Fruit fly (Drosophila melanogaster) whole organism, prepupa: ENCODE data around the gene Polr2F.

Experiments used
- CG11294 ChIP-seq: fragments of 200-800 bp; sonication (Bioruptor generic); IDR thresholded peaks from 2 replicates; pipeline ENCODE4 v1.3.6; 2022; ENCODE audit warnings: missing biosample characterization, missing genetic modification characterization
- CG11762 ChIP-seq: fragments of 200-800 bp; sonication (Bioruptor generic); optimal IDR thresholded peaks from 3 replicates; lab custom pipeline; 2016; ENCODE audit warnings: missing biosample characterization, missing genetic modification characterization; ENCODE audit not compliant: insufficient read depth
- CG1621 ChIP-seq: fragments of 200-800 bp; sonication (Bioruptor generic); optimal IDR thresholded peaks from 3 replicates; lab custom pipeline; 2018; ENCODE audit warnings: missing biosample characterization, mild to moderate bottlenecking, missing genetic modification characterization
- CG16779 ChIP-seq: fragments of 200-800 bp; sonication (Bioruptor generic); optimal IDR thresholded peaks from 3 replicates; lab custom pipeline; 2017; ENCODE audit warnings: missing biosample characterization, mild to moderate bottlenecking, missing genetic modification characterization
- CG32006 ChIP-seq: fragments of 200-800 bp; sonication (Bioruptor generic); optimal IDR thresholded peaks from 3 replicates; lab custom pipeline; 2017; ENCODE audit warnings: missing biosample characterization, mild to moderate bottlenecking, missing genetic modification characterization
- CG34406 ChIP-seq: fragments of 200-800 bp; sonication (Bioruptor generic); optimal IDR thresholded peaks from 3 replicates; lab custom pipeline; 2016; ENCODE audit warnings: missing biosample characterization, missing genetic modification characterization
- CG3919 ChIP-seq: fragments of 200-800 bp; sonication (Bioruptor generic); optimal IDR thresholded peaks from 3 replicates; lab custom pipeline; 2016; ENCODE audit warnings: missing biosample characterization, missing genetic modification characterization
- CG4318 ChIP-seq: fragments of 200-800 bp; sonication (Bioruptor generic); optimal IDR thresholded peaks from 3 replicates; lab custom pipeline; 2017; ENCODE audit warnings: missing biosample characterization, mild to moderate bottlenecking, missing genetic modification characterization
- CG6276 ChIP-seq: fragments of 200-800 bp; sonication (Bioruptor generic); optimal IDR thresholded peaks from 2 replicates; lab custom pipeline; 2017; ENCODE audit warnings: missing biosample characterization, mild to moderate bottlenecking, missing genetic modification characterization
- CG6792 ChIP-seq: fragments of 200-800 bp; sonication (Bioruptor generic); optimal IDR thresholded peaks from 3 replicates; lab custom pipeline; 2016; ENCODE audit warnings: missing biosample characterization, missing genetic modification characterization
- CG6808 ChIP-seq: fragments of 200-800 bp; sonication (Bioruptor generic); optimal IDR thresholded peaks from 3 replicates; lab custom pipeline; 2017; ENCODE audit warnings: missing biosample characterization, missing genetic modification characterization, mild to moderate bottlenecking, moderate library complexity, missing genetic modification reagents
- CG6854 ChIP-seq: fragments of 200-800 bp; sonication (Bioruptor generic); optimal IDR thresholded peaks from 2 replicates; lab custom pipeline; 2017; ENCODE audit warnings: missing biosample characterization, mild to moderate bottlenecking, missing genetic modification characterization
- CG8119 ChIP-seq: fragments of 200-800 bp; sonication (Bioruptor generic); IDR thresholded peaks from 3 replicates; pipeline ENCODE4 v1.3.6; 2022; ENCODE audit warnings: missing biosample characterization, missing genetic modification characterization
- CG8319 ChIP-seq: fragments of 200-800 bp; sonication (Bioruptor generic); optimal IDR thresholded peaks from 3 replicates; lab custom pipeline; 2016; ENCODE audit warnings: missing biosample characterization, missing genetic modification characterization
- CG9139 ChIP-seq: fragments of 200-800 bp; sonication (Bioruptor generic); optimal IDR thresholded peaks from 3 replicates; lab custom pipeline; 2017; ENCODE audit warnings: missing biosample characterization, mild to moderate bottlenecking, missing genetic modification characterization
- Eip75B ChIP-seq: fragments of 200-800 bp; sonication (Bioruptor generic); optimal IDR thresholded peaks from 3 replicates; lab custom pipeline; 2016; ENCODE audit warnings: missing biosample characterization, missing genetic modification characterization
- Eip78C ChIP-seq: fragments of 200-800 bp; sonication (Bioruptor generic); peaks from one replicate; lab custom pipeline; 2016; ENCODE audit warnings: missing biosample characterization, missing genetic modification characterization
- Ets96B ChIP-seq: fragments of 200-800 bp; optimal IDR thresholded peaks from 2 replicates; lab custom pipeline; 2019; ENCODE audit warnings: missing biosample characterization, mild to moderate bottlenecking, missing genetic modification characterization, moderate library complexity
- Hr4 ChIP-seq: fragments of 200-800 bp; sonication (Bioruptor generic); optimal IDR thresholded peaks from 3 replicates; lab custom pipeline; 2016; ENCODE audit warnings: missing biosample characterization, missing genetic modification characterization
- OdsH ChIP-seq: fragments of 200-800 bp; sonication (Bioruptor generic); optimal IDR thresholded peaks from 3 replicates; lab custom pipeline; 2016; ENCODE audit warnings: missing biosample characterization, missing genetic modification characterization
- Sox102F ChIP-seq: fragments of 200-800 bp; sonication (Bioruptor generic); optimal IDR thresholded peaks from 2 replicates; lab custom pipeline; 2016; ENCODE audit warnings: missing biosample characterization, mild to moderate bottlenecking, missing genetic modification characterization
- Sox14 ChIP-seq: fragments of 200-800 bp; sonication (Bioruptor generic); optimal IDR thresholded peaks from 3 replicates; lab custom pipeline; 2016; ENCODE audit warnings: missing biosample characterization, missing genetic modification characterization
- dac ChIP-seq: fragments of 200-800 bp; sonication (Bioruptor generic); optimal IDR thresholded peaks from 2 replicates; lab custom pipeline; 2017; ENCODE audit warnings: missing biosample characterization, mild to moderate bottlenecking, missing genetic modification characterization
- eg ChIP-seq: fragments of 200-800 bp; sonication (Bioruptor generic); IDR thresholded peaks from 3 replicates; pipeline ENCODE4 v1.3.6; 2022; ENCODE audit warnings: missing biosample characterization, missing genetic modification characterization
- fd85E ChIP-seq: fragments of 200-800 bp; sonication (Bioruptor generic); optimal IDR thresholded peaks from 3 replicates; lab custom pipeline; 2016; ENCODE audit warnings: missing biosample characterization, missing genetic modification characterization
- fkh ChIP-seq: fragments of 200-800 bp; sonication (Bioruptor generic); optimal IDR thresholded peaks from 3 replicates; lab custom pipeline; 2017; ENCODE audit warnings: missing biosample characterization, mild to moderate bottlenecking, missing genetic modification characterization, moderate library complexity
- lz ChIP-seq: fragments of 200-800 bp; sonication (Bioruptor generic); optimal IDR thresholded peaks from 3 replicates; lab custom pipeline; 2016; ENCODE audit warnings: missing biosample characterization, missing genetic modification characterization
- pdm3 ChIP-seq: fragments of 200-800 bp; sonication (Bioruptor generic); optimal IDR thresholded peaks from 3 replicates; lab custom pipeline; 2016; ENCODE audit warnings: missing biosample characterization, missing genetic modification characterization
- salr ChIP-seq, 2 experiments: fragments of 200-800 bp; sonication (Bioruptor generic); optimal IDR thresholded peaks; 3 replicates each; lab custom pipeline; 2016 to 2018; ENCODE audit warnings: missing biosample characterization in 2 of 2, missing genetic modification characterization in 2 of 2, mild to moderate bottlenecking in 1 of 2
- spab ChIP-seq: fragments of 200-800 bp; sonication (Bioruptor generic); optimal IDR thresholded peaks from 2 replicates; lab custom pipeline; 2017; ENCODE audit warnings: missing biosample characterization, mild to moderate bottlenecking, missing genetic modification characterization, missing genetic modification reagents
- ss ChIP-seq, 2 experiments: fragments of 200-800 bp; sonication (Bioruptor generic); optimal IDR thresholded peaks; 2 replicates in 1 of 2; 3 replicates in 1 of 2; lab custom pipeline; 2017 to 2018; ENCODE audit warnings: mild to moderate bottlenecking in 2 of 2, missing biosample characterization in 2 of 2, missing genetic modification characterization in 2 of 2, moderate library complexity in 1 of 2

Polr2F gene

dm6 chr3R:5374720-5375119, 3.1 kb downstream of the Polr2F start, which contains the start of the genes hd and CG14667:
TSS of gene hd (minus strand) at chr3R:5374962.
TSS of gene CG14667 (plus strand) at chr3R:5375022.
- TF ChIP-seq Sox102F: no peak
- TF ChIP-seq fkh (GFP tag; lab: Kevin White, UChicago): peak; percentile 90
- TF ChIP-seq Eip75B: no peak
- peak; percentile 5 for TF ChIP-seq lz (GFP tag; lab: Kevin White, UChicago)

- TF ChIP-seq CG8319: no peak
- TF ChIP-seq CG32006: no peak
- no peak for TF ChIP-seq fkh (GFP tag; lab: Kevin White, UChicago)
- no peak for TF ChIP-seq Sox14 (GFP tag; lab: Kevin White, UChicago)
- TF ChIP-seq CG3919: no peak
- no peak for TF ChIP-seq CG34406 (GFP tag; lab: Kevin White, UChicago)
- no peak for TF ChIP-seq CG6276 (GFP tag; lab: Kevin White, UChicago)
- TF ChIP-seq CG16779 (tag; lab: Kevin White, UChicago): no peak
- TF ChIP-seq spab: no peak
- TF ChIP-seq CG6854: no peak
- TF ChIP-seq dac (GFP tag; lab: Kevin White, UChicago): no peak
- TF ChIP-seq, all 60 proteins: peak for 0
Measured at dm6 chr3R:5376612-5377011, 5.0 kb downstream of the Polr2F start, which contains the start of gene 7B2. TSS of gene 7B2 (plus strand) at chr3R:5376780.

dm6 chr3R:5385761-5386160, 14.2 kb downstream of the Polr2F start:
- peak; percentile 78 for TF ChIP-seq Eip78C (GFP tag; lab: Kevin White, UChicago)
- TF ChIP-seq ss (GFP tag; optimal IDR thresholded peaks at IDR 0.05; lab: Kevin White, UChicago): peak; percentile 16 to 37
- peak; percentile 39 for TF ChIP-seq Eip75B
- peak; percentile 25 for TF ChIP-seq pdm3 (GFP tag; lab: Kevin White, UChicago)
- peak; percentile 43 for TF ChIP-seq CG6808 (GFP tag; lab: Kevin White, UChicago)
- no peak for TF ChIP-seq CG32006

dm6 chr3R:5387564-5387963, 16.0 kb downstream of the Polr2F start, which contains the start of gene CG14668:
TSS of gene CG14668 (minus strand) at chr3R:5387664.
- no peak for TF ChIP-seq dac (GFP tag; lab: Kevin White, UChicago)
- TF ChIP-seq eg: no peak
- no peak for TF ChIP-seq CG11762 (GFP tag; lab: Kevin White, UChicago)
- TF ChIP-seq CG4318 (GFP tag; lab: Kevin White, UChicago): no peak
- TF ChIP-seq salr (GFP tag; optimal IDR thresholded peaks at IDR 0.05; lab: Kevin White, UChicago): no peak
- no peak for TF ChIP-seq CG8119

- TF ChIP-seq CG9139 (GFP tag; lab: Kevin White, UChicago) (no peak), fd85E (GFP tag; lab: Kevin White, UChicago) (no peak)
Measured at dm6 chr3R:5387996-5388395, 16.4 kb downstream of the Polr2F start.

- TF ChIP-seq CG11294 (GFP tag; lab: Robert Waterston, UW) (no peak), Hr4 (no peak), Ets96B (tag; lab: Kevin White, UChicago) (no peak), ss (GFP tag; optimal IDR thresholded peaks at IDR 0.05; lab: Kevin White, UChicago) (peak; percentile 35 to 37), CG11762 (GFP tag; lab: Kevin White, UChicago) (no peak), OdsH (no peak), CG1621 (peak; percentile 32), CG6792 (no peak)
- TF ChIP-seq, all 60 proteins: peak for 2
Measured at dm6 chr3R:5389034-5389433, 17.4 kb downstream of the Polr2F start.
